Fruit fly (Drosophila melanogaster) whole organism, embryonic: ENCODE measurements around the gene Xe7.

Experiments used
- Awh ChIP-seq: fragments of 200-800 bp; sonication (Bioruptor generic); IDR thresholded peaks from 2 replicates; pipeline ENCODE4, ENCODE4 v1.3.6; 2022; ENCODE audit warnings: missing biosample characterization, missing genetic modification characterization
- Bteb2 ChIP-seq: fragments of 200-800 bp; sonication (Bioruptor generic); optimal IDR thresholded peaks from 2 replicates; lab custom pipeline; 2016; ENCODE audit warnings: missing biosample characterization, missing genetic modification characterization
- CG10267 ChIP-seq: fragments of 200-800 bp; sonication (Bioruptor generic); optimal IDR thresholded peaks from 2 replicates; lab custom pipeline; 2018; ENCODE audit warnings: missing biosample characterization, mild to moderate bottlenecking, missing genetic modification characterization, moderate library complexity
- CG11247 ChIP-seq: fragments of 200-800 bp; sonication (Bioruptor generic); IDR thresholded peaks from 2 replicates; pipeline ENCODE4 v1.3.6; 2022; ENCODE audit warnings: missing biosample characterization, missing genetic modification characterization
- CG11456 ChIP-seq: fragments of 200-800 bp; sonication (Bioruptor generic); IDR thresholded peaks from 3 replicates; pipeline ENCODE4 v1.3.6; 2022; ENCODE audit warnings: missing biosample characterization, missing genetic modification characterization
- CG12071 ChIP-seq: fragments of 200-800 bp; sonication (Bioruptor generic); optimal IDR thresholded peaks from 3 replicates; lab custom pipeline; 2018; ENCODE audit warnings: missing biosample characterization, mild to moderate bottlenecking, missing genetic modification characterization
- CG12659 ChIP-seq: fragments of 200-800 bp; sonication (Bioruptor generic); optimal IDR thresholded peaks from 3 replicates; lab custom pipeline; 2017; ENCODE audit warnings: mild to moderate bottlenecking, missing biosample characterization, missing genetic modification reagents, missing genetic modification characterization
- CG14710 ChIP-seq: fragments of 200-800 bp; sonication (Bioruptor generic); optimal IDR thresholded peaks from 3 replicates; lab custom pipeline; 2019; ENCODE audit warnings: missing biosample characterization, mild to moderate bottlenecking, missing genetic modification characterization, moderate library complexity
- CG17612 ChIP-seq: fragments of 200-800 bp; sonication (Bioruptor generic); IDR thresholded peaks from 2 replicates; pipeline ENCODE4 v1.3.6; 2022; ENCODE audit warnings: missing biosample characterization, missing genetic modification characterization
- CG18262 ChIP-seq: fragments of 200-800 bp; optimal IDR thresholded peaks from 3 replicates; lab custom pipeline; 2019; ENCODE audit warnings: missing biosample characterization, mild to moderate bottlenecking, missing genetic modification characterization, moderate library complexity
- CG18619 ChIP-seq: fragments of 200-800 bp; sonication (Bioruptor generic); optimal IDR thresholded peaks from 3 replicates; lab custom pipeline; 2017; ENCODE audit warnings: missing biosample characterization, mild to moderate bottlenecking, missing genetic modification characterization
- CG2116 ChIP-seq: fragments of 200-800 bp; sonication (Bioruptor generic); optimal IDR thresholded peaks from 3 replicates; lab custom pipeline; 2018; ENCODE audit warnings: missing biosample characterization, mild to moderate bottlenecking, missing genetic modification characterization
- CG32532 ChIP-seq: fragments of 200-800 bp; sonication (Bioruptor generic); IDR thresholded peaks from 2 replicates; pipeline ENCODE4 v1.3.6; 2022; ENCODE audit warnings: missing biosample characterization, missing genetic modification characterization
- CG3281 ChIP-seq: fragments of 200-800 bp; sonication (Bioruptor generic); optimal IDR thresholded peaks from 3 replicates; lab custom pipeline; 2017; ENCODE audit warnings: missing biosample characterization, mild to moderate bottlenecking, missing genetic modification characterization
- CG4617 ChIP-seq: fragments of 200-800 bp; sonication (Bioruptor generic); optimal IDR thresholded peaks from 3 replicates; lab custom pipeline; 2016; ENCODE audit warnings: missing biosample characterization, missing genetic modification characterization, borderline replicate concordance
- CG4730 ChIP-seq: fragments of 200-800 bp; sonication (Bioruptor generic); IDR thresholded peaks from 2 replicates; pipeline ENCODE4 v1.3.6; 2022; ENCODE audit warnings: missing biosample characterization, missing genetic modification characterization
- CG6813 ChIP-seq: fragments of 200-800 bp; sonication (Bioruptor generic); optimal IDR thresholded peaks from 2 replicates; lab custom pipeline; 2017; ENCODE audit warnings: missing biosample characterization, missing genetic modification characterization, mild to moderate bottlenecking, moderate library complexity, missing genetic modification reagents
- CG8089 ChIP-seq: fragments of 200-800 bp; sonication (Bioruptor generic); optimal IDR thresholded peaks from 3 replicates; lab custom pipeline; 2016; ENCODE audit warnings: missing biosample characterization, missing genetic modification characterization
- CG8478 ChIP-seq: fragments of >200 bp; optimal IDR thresholded peaks from 2 replicates; lab custom pipeline; 2018
- CG9727 ChIP-seq: fragments of 200-800 bp; sonication (Bioruptor generic); optimal IDR thresholded peaks from 3 replicates; lab custom pipeline; 2017; ENCODE audit warnings: missing biosample characterization, mild to moderate bottlenecking, missing genetic modification characterization
- CG9932 ChIP-seq: fragments of 200-800 bp; sonication (Bioruptor generic); IDR thresholded peaks from 2 replicates; pipeline ENCODE4 v1.3.6; 2022; ENCODE audit warnings: missing biosample characterization, missing genetic modification characterization
- Dll ChIP-seq: fragments of 200-800 bp; sonication (Bioruptor generic); IDR thresholded peaks from 4 replicates; pipeline ENCODE4 v1.3.6; 2022; ENCODE audit warnings: missing biosample characterization, missing genetic modification characterization; ENCODE audit not compliant: partially characterized antibody
- Dref ChIP-seq: fragments of 200-800 bp; sonication (Bioruptor generic); IDR thresholded peaks from 2 replicates; pipeline ENCODE4 v1.3.6; 2022; ENCODE audit warnings: missing biosample characterization, missing genetic modification characterization
- Fer1 ChIP-seq: fragments of 200-800 bp; sonication (Bioruptor generic); optimal IDR thresholded peaks from 2 replicates; lab custom pipeline; 2017; ENCODE audit warnings: missing biosample characterization, mild to moderate bottlenecking, missing genetic modification characterization
- Fer2 ChIP-seq: fragments of 200-800 bp; sonication (Bioruptor generic); optimal IDR thresholded peaks from 2 replicates; lab custom pipeline; 2018; ENCODE audit warnings: missing biosample characterization, mild to moderate bottlenecking, missing genetic modification characterization, moderate library complexity
- Gug ChIP-seq: fragments of 200-800 bp; sonication (Bioruptor generic); IDR thresholded peaks from 4 replicates; pipeline ENCODE4 v1.3.6; 2022; ENCODE audit warnings: missing biosample characterization, missing genetic modification characterization
- Hr51 ChIP-seq, 2 experiments: fragments of 200-800 bp; sonication (Bioruptor generic); optimal IDR thresholded peaks; 2 replicates in 1 of 2; 3 replicates in 1 of 2; lab custom pipeline; 2016 to 2018; ENCODE audit warnings: missing biosample characterization in 2 of 2, missing genetic modification characterization in 2 of 2, mild to moderate bottlenecking in 1 of 2, moderate library complexity in 1 of 2
- MESR4 ChIP-seq: fragments of 200-800 bp; sonication (Bioruptor generic); optimal IDR thresholded peaks from 2 replicates; lab custom pipeline; 2018; ENCODE audit warnings: missing biosample characterization, mild to moderate bottlenecking, missing genetic modification characterization, moderate library complexity
- MTF-1 ChIP-seq: fragments of 200-800 bp; sonication (Bioruptor generic); optimal IDR thresholded peaks from 2 replicates; lab custom pipeline; 2018; ENCODE audit warnings: missing biosample characterization, mild to moderate bottlenecking, missing genetic modification characterization, borderline replicate concordance
- Max ChIP-seq: fragments of 200-800 bp; sonication (Bioruptor generic); optimal IDR thresholded peaks from 2 replicates; lab custom pipeline; 2016; ENCODE audit warnings: missing biosample characterization, mild to moderate bottlenecking, missing genetic modification characterization
- Mes4 ChIP-seq: fragments of 200-800 bp; sonication (Bioruptor generic); optimal IDR thresholded peaks from 2 replicates; lab custom pipeline; 2016; ENCODE audit warnings: missing biosample characterization, missing genetic modification characterization
- NK7.1 ChIP-seq: fragments of 200-800 bp; sonication (Bioruptor generic); optimal IDR thresholded peaks from 3 replicates; lab custom pipeline; 2016; ENCODE audit warnings: missing biosample characterization, missing genetic modification characterization
- Oli ChIP-seq: fragments of 200-800 bp; sonication (Bioruptor generic); optimal IDR thresholded peaks from 2 replicates; lab custom pipeline; 2018; ENCODE audit warnings: missing biosample characterization, mild to moderate bottlenecking, missing genetic modification characterization, moderate library complexity
- Optix ChIP-seq: fragments of 200-800 bp; sonication (Bioruptor generic); IDR thresholded peaks from 3 replicates; pipeline ENCODE4 v1.3.6; 2022; ENCODE audit warnings: missing biosample characterization, missing genetic modification characterization
- bowl ChIP-seq: fragments of 200-800 bp; sonication (Bioruptor generic); IDR thresholded peaks from 2 replicates; pipeline ENCODE4 v1.3.6; 2022; ENCODE audit warnings: missing biosample characterization, missing genetic modification characterization
- croc ChIP-seq: fragments of 200-800 bp; sonication (Bioruptor generic); conservative IDR thresholded peaks from 3 replicates; pipeline ENCODE4 v1.3.6; 2022; ENCODE audit warnings: missing biosample characterization, missing genetic modification characterization
- fd64A ChIP-seq: fragments of 200-800 bp; sonication (Bioruptor generic); optimal IDR thresholded peaks from 3 replicates; lab custom pipeline; 2018; ENCODE audit warnings: missing biosample characterization, mild to moderate bottlenecking, missing genetic modification characterization
- gt ChIP-seq: fragments of 200-800 bp; sonication (Bioruptor generic); IDR thresholded peaks from 2 replicates; pipeline ENCODE4 v1.3.6; 2022; ENCODE audit warnings: missing biosample characterization, missing genetic modification characterization
- ind ChIP-seq: fragments of 200-800 bp; sonication (Bioruptor generic); optimal IDR thresholded peaks from 3 replicates; lab custom pipeline; 2016; ENCODE audit warnings: missing biosample characterization, missing genetic modification characterization
- nom ChIP-seq: fragments of 200-800 bp; sonication (Bioruptor generic); optimal IDR thresholded peaks from 2 replicates; lab custom pipeline; 2017; ENCODE audit warnings: missing biosample characterization, missing genetic modification characterization, mild to moderate bottlenecking, moderate library complexity, missing genetic modification reagents
- oc ChIP-seq: fragments of 200-800 bp; sonication (Bioruptor generic); optimal IDR thresholded peaks from 2 replicates; lab custom pipeline; 2018; ENCODE audit warnings: missing biosample characterization, mild to moderate bottlenecking, missing genetic modification characterization, moderate library complexity
- peb ChIP-seq: fragments of 200-800 bp; sonication (Bioruptor generic); IDR thresholded peaks from 2 replicates; pipeline ENCODE4 v1.3.6; 2022; ENCODE audit warnings: missing biosample characterization, missing genetic modification characterization
- pzg ChIP-seq: fragments of 200-800 bp; sonication (Bioruptor generic); optimal IDR thresholded peaks from 3 replicates; lab custom pipeline; 2018; ENCODE audit warnings: missing biosample characterization, mild to moderate bottlenecking, missing genetic modification characterization, moderate library complexity
- ro ChIP-seq: fragments of 200-800 bp; sonication (Bioruptor generic); IDR thresholded peaks from 2 replicates; pipeline ENCODE4 v1.3.6; 2022; ENCODE audit warnings: missing biosample characterization, missing genetic modification characterization
- slp2 ChIP-seq: fragments of 200-800 bp; sonication (Bioruptor generic); optimal IDR thresholded peaks from 2 replicates; lab custom pipeline; 2016; ENCODE audit warnings: missing biosample characterization, missing genetic modification characterization
- sr ChIP-seq: fragments of 200-800 bp; sonication (Bioruptor generic); IDR thresholded peaks from 3 replicates; pipeline ENCODE4 v1.3.6; 2022; ENCODE audit warnings: missing biosample characterization, missing genetic modification characterization
- tgo ChIP-seq: fragments of 200-800 bp; sonication (Bioruptor generic); IDR thresholded peaks from 3 replicates; pipeline ENCODE4 v1.3.6; 2022; ENCODE audit warnings: missing biosample characterization, missing genetic modification characterization
- trem ChIP-seq: fragments of 200-800 bp; optimal IDR thresholded peaks from 3 replicates; lab custom pipeline; 2019; ENCODE audit warnings: missing biosample characterization, mild to moderate bottlenecking, missing genetic modification characterization, moderate library complexity
- wek ChIP-seq: fragments of 200-800 bp; sonication (Bioruptor generic); optimal IDR thresholded peaks from 3 replicates; lab custom pipeline; 2018; ENCODE audit warnings: missing biosample characterization, mild to moderate bottlenecking, missing genetic modification characterization, moderate library complexity
- zfh2 ChIP-seq: fragments of 200-800 bp; sonication (Bioruptor generic); optimal IDR thresholded peaks from 2 replicates; lab custom pipeline; 2016; ENCODE audit warnings: missing biosample characterization, missing genetic modification characterization

Xe7 gene

DNA sequence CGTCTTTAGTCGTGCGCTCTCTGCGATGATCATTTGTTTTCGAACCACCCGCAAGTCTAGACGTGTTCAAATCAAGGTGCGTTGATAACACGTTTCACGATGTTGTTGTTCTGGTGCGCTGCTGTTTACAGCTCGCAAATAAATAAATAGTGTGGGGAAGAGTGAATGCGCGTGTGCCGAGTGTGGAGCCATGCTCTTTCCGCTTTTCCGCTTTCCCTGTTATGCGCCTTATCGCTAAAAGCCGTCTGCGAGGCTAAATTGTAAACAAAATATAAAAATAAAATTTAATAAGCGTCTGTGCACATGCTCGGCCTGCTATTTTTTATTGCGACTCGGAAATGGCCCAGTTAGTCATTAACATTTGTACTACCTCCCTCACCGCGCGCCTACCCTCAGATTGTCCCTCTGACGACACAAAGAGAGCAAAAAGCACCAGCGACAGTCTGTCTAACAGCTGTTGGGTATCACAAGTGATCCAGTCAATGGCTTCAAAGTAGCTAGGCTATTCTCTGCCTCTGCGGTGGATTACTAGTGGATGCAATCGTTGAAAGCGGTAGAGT lies 3.6 kb upstream of the Xe7 start (continued):
- TF ChIP-seq MESR4 (peak; percentile 42), MTF-1 (GFP tag; lab: Kevin White, UChicago) (peak; percentile 95), CG2116 (GFP tag; lab: Kevin White, UChicago) (peak; percentile 67), pzg (GFP tag; lab: Kevin White, UChicago) (peak; percentile 19), CG18262 (tag; lab: Kevin White, UChicago) (peak; percentile 67), CG8478 (lab: Kevin White, UChicago) (no peak), trem (tag; lab: Kevin White, UChicago) (peak; percentile 25), Dll (GFP tag; lab: Robert Waterston, UW) (no peak), CG18619 (GFP tag; lab: Kevin White, UChicago) (peak; percentile 86), Hr51 (GFP tag; optimal IDR thresholded peaks at IDR 0.05; lab: Kevin White, UChicago) (peak in 1 of 2 experiments; percentile 56), Max (GFP tag; lab: Kevin White, UChicago) (peak; percentile 78), CG12071 (GFP tag; lab: Kevin White, UChicago) (peak; percentile 94), oc (tag; lab: Kevin White, UChicago) (peak; percentile 81), Mes4 (GFP tag; lab: Kevin White, UChicago) (peak; percentile 64), ro (GFP tag; lab: Robert Waterston, UW) (no peak), wek (GFP tag; lab: Kevin White, UChicago) (peak; percentile 96), Gug (GFP tag; lab: Robert Waterston, UW) (no peak), CG10267 (tag; lab: Kevin White, UChicago) (peak; percentile 44), Oli (tag; lab: Kevin White, UChicago) (peak; percentile 20), bowl (GFP tag; lab: Robert Waterston, UW) (peak; percentile 36; the same call in 1 of the 2 replicates), CG9727 (peak; percentile 80), Optix (GFP tag; lab: Robert Waterston, UW) (peak; percentile 46; the same call in 1 of the 3 replicates), ind (GFP tag; lab: Kevin White, UChicago) (peak; percentile 20), fd64A (GFP tag; lab: Kevin White, UChicago) (peak; percentile 96), CG17612 (GFP tag; lab: Robert Waterston, UW) (no peak), sr (GFP tag; lab: Robert Waterston, UW) (peak; percentile 45; the same call in 1 of the 3 replicates), CG12659 (GFP tag; lab: Kevin White, UChicago) (peak; percentile 84), Awh (peak; percentile 85; the same call in 1 of the 2 replicates), Dref (GFP tag; lab: Robert Waterston, UW) (no peak), peb (no peak), CG6813 (GFP tag; lab: Kevin White, UChicago) (peak; percentile 97), CG4730 (GFP tag; lab: Robert Waterston, UW) (peak; percentile 16; the same call in 1 of the 2 replicates), CG4617 (GFP tag; lab: Kevin White, UChicago) (peak; percentile 25), CG8089 (peak; percentile 59), CG14710 (tag; lab: Kevin White, UChicago) (peak; percentile 72), gt (no peak), Fer1 (peak; percentile 93), CG32532 (GFP tag; lab: Robert Waterston, UW) (peak; percentile 35; the same call in 1 of the 2 replicates), CG3281 (peak; percentile 86), CG9932 (GFP tag; lab: Robert Waterston, UW) (0 out of 2 replicates have a peak, but pooled peaks have one; percentile 12), zfh2 (GFP tag; lab: Kevin White, UChicago) (no peak), tgo (GFP tag; lab: Robert Waterston, UW) (no peak), croc (GFP tag; lab: Robert Waterston, UW) (no peak), nom (GFP tag; lab: Kevin White, UChicago) (no peak), NK7.1 (peak; percentile 71), CG11456 (GFP tag; lab: Robert Waterston, UW) (no peak), Fer2 (tag; lab: Kevin White, UChicago) (peak; percentile 56), slp2 (peak; percentile 22), CG11247 (GFP tag; lab: Robert Waterston, UW) (no peak), Bteb2 (peak; percentile 63)
